Fruit fly (Drosophila melanogaster) whole organism, embryonic: ENCODE data around the gene CG34117.
A peak's percentile ranks its signal among the peaks of the same experiment; 100 is the strongest.

ENCODE experiments used
- Aef1 ChIP-seq: fragments of 200-800 bp; sonication (Bioruptor generic); IDR thresholded peaks from 3 replicates; pipeline ENCODE4 v1.3.6; 2022; ENCODE audit warnings: missing biosample characterization, missing genetic modification characterization
- B-H1 ChIP-seq: fragments of 200-800 bp; sonication (Bioruptor generic); IDR thresholded peaks from 3 replicates; pipeline ENCODE4 v1.3.6; 2022; ENCODE audit warnings: missing biosample characterization, missing genetic modification characterization
- B-H2 ChIP-seq: fragments of 200-800 bp; sonication (Bioruptor generic); optimal IDR thresholded peaks from 2 replicates; lab custom pipeline; 2018; ENCODE audit warnings: missing biosample characterization, mild to moderate bottlenecking, missing genetic modification characterization
- BEAF-32 ChIP-seq: fragments of 200-800 bp; sonication (Bioruptor generic); optimal IDR thresholded peaks from 3 replicates; lab custom pipeline; 2017; ENCODE audit warnings: missing biosample characterization, missing genetic modification characterization, mild to moderate bottlenecking, moderate library complexity, missing genetic modification reagents
- Blimp-1 ChIP-seq: fragments of 200-800 bp; sonication (Bioruptor generic); optimal IDR thresholded peaks from 3 replicates; lab custom pipeline; 2018; ENCODE audit warnings: missing biosample characterization, missing genetic modification characterization, mild to moderate bottlenecking, moderate library complexity, missing genetic modification reagents
- CG10321 ChIP-seq: fragments of 200-800 bp; sonication (Bioruptor generic); IDR thresholded peaks from 2 replicates; pipeline ENCODE4 v1.3.6; 2022; ENCODE audit warnings: missing biosample characterization, missing genetic modification characterization
- CG10543 ChIP-seq: fragments of 200-800 bp; sonication (Bioruptor generic); optimal IDR thresholded peaks from 3 replicates; lab custom pipeline; 2017; ENCODE audit warnings: missing biosample characterization, mild to moderate bottlenecking, missing genetic modification characterization, moderate library complexity
- CG11560 ChIP-seq: fragments of 200-800 bp; sonication (Bioruptor generic); IDR thresholded peaks from 3 replicates; pipeline ENCODE4 v1.3.6; 2022; ENCODE audit warnings: missing biosample characterization, missing genetic modification characterization
- CG1233 ChIP-seq: fragments of 200-800 bp; sonication (Bioruptor generic); optimal IDR thresholded peaks from 4 replicates; lab custom pipeline; 2018; ENCODE audit warnings: missing biosample characterization, mild to moderate bottlenecking, missing genetic modification characterization
- CG12769 ChIP-seq: fragments of 200-800 bp; sonication (Bioruptor generic); optimal IDR thresholded peaks from 2 replicates; lab custom pipeline; 2019; ENCODE audit warnings: missing biosample characterization, mild to moderate bottlenecking, missing genetic modification characterization, moderate library complexity
- CG13624 ChIP-seq: fragments of 200-800 bp; sonication (Bioruptor generic); optimal IDR thresholded peaks from 2 replicates; lab custom pipeline; 2016; ENCODE audit warnings: missing biosample characterization, missing genetic modification characterization
- CG14710 ChIP-seq: fragments of 200-800 bp; sonication (Bioruptor generic); optimal IDR thresholded peaks from 3 replicates; lab custom pipeline; 2019; ENCODE audit warnings: missing biosample characterization, mild to moderate bottlenecking, missing genetic modification characterization, moderate library complexity
- CG2116 ChIP-seq: fragments of 200-800 bp; sonication (Bioruptor generic); optimal IDR thresholded peaks from 3 replicates; lab custom pipeline; 2018; ENCODE audit warnings: missing biosample characterization, mild to moderate bottlenecking, missing genetic modification characterization
- CG31365 ChIP-seq: fragments of 200-800 bp; sonication (Bioruptor generic); optimal IDR thresholded peaks from 2 replicates; lab custom pipeline; 2018; ENCODE audit warnings: missing biosample characterization, mild to moderate bottlenecking, missing genetic modification characterization
- CG4282 ChIP-seq: fragments of 200-800 bp; sonication (Bioruptor generic); optimal IDR thresholded peaks from 2 replicates; lab custom pipeline; 2016; ENCODE audit warnings: missing biosample characterization, missing genetic modification characterization
- CG7963 ChIP-seq: fragments of 200-800 bp; sonication (Bioruptor generic); IDR thresholded peaks from 3 replicates; pipeline ENCODE4 v1.3.6; 2022; ENCODE audit warnings: missing biosample characterization, missing genetic modification characterization; ENCODE audit not compliant: partially characterized antibody
- CG8281 ChIP-seq: fragments of 200-800 bp; sonication (Bioruptor generic); optimal IDR thresholded peaks from 2 replicates; lab custom pipeline; 2018; ENCODE audit warnings: missing biosample characterization, mild to moderate bottlenecking, missing genetic modification characterization, moderate library complexity
- CG8290 ChIP-seq, 3 experiments: fragments of 200-800 bp; sonication (Bioruptor generic); optimal IDR thresholded peaks; 2 replicates each; lab custom pipeline; 2016 to 2019; ENCODE audit warnings: missing biosample characterization in 3 of 3, missing genetic modification characterization in 3 of 3, mild to moderate bottlenecking in 2 of 3, moderate library complexity in 1 of 3
- CG8765 ChIP-seq: fragments of 200-800 bp; sonication (Bioruptor generic); IDR thresholded peaks from 2 replicates; pipeline ENCODE4 v1.3.6; 2022; ENCODE audit warnings: missing biosample characterization, missing genetic modification characterization
- Dll ChIP-seq: fragments of 200-800 bp; sonication (Bioruptor generic); IDR thresholded peaks from 4 replicates; pipeline ENCODE4 v1.3.6; 2022; ENCODE audit warnings: missing biosample characterization, missing genetic modification characterization; ENCODE audit not compliant: partially characterized antibody
- Elba2 ChIP-seq: fragments of 200-800 bp; sonication (Bioruptor generic); optimal IDR thresholded peaks from 3 replicates; lab custom pipeline; 2016; ENCODE audit warnings: missing biosample characterization, missing genetic modification characterization
- Gug ChIP-seq: fragments of 200-800 bp; sonication (Bioruptor generic); IDR thresholded peaks from 4 replicates; pipeline ENCODE4 v1.3.6; 2022; ENCODE audit warnings: missing biosample characterization, missing genetic modification characterization
- HHEX ChIP-seq: fragments of 200-800 bp; sonication (Bioruptor generic); optimal IDR thresholded peaks from 3 replicates; lab custom pipeline; 2017; ENCODE audit warnings: missing biosample characterization, mild to moderate bottlenecking, missing genetic modification characterization, missing genetic modification reagents
- HLH54F ChIP-seq: fragments of 200-800 bp; sonication (Bioruptor generic); optimal IDR thresholded peaks from 3 replicates; lab custom pipeline; 2016; ENCODE audit warnings: missing biosample characterization, missing genetic modification characterization
- Hr3 ChIP-seq: fragments of 200-800 bp; sonication (Bioruptor generic); optimal IDR thresholded peaks from 3 replicates; lab custom pipeline; 2016; ENCODE audit warnings: missing biosample characterization, missing genetic modification characterization
- Lim3 ChIP-seq: fragments of 200-800 bp; sonication (Bioruptor generic); IDR thresholded peaks from 2 replicates; pipeline ENCODE4 v1.3.6; 2022; ENCODE audit warnings: missing biosample characterization, missing genetic modification characterization
- Poxn ChIP-seq: fragments of 200-800 bp; sonication (Bioruptor generic); IDR thresholded peaks from 2 replicates; pipeline ENCODE4 v1.3.6; 2022; ENCODE audit warnings: missing biosample characterization, missing genetic modification characterization
- Xrp1 ChIP-seq: fragments of 200-800 bp; sonication (Bioruptor generic); IDR thresholded peaks from 2 replicates; pipeline ENCODE4 v1.3.6; 2022; ENCODE audit warnings: missing biosample characterization, missing genetic modification characterization
- ac ChIP-seq: fragments of 200-800 bp; sonication (Bioruptor generic); optimal IDR thresholded peaks from 3 replicates; lab custom pipeline; 2017; ENCODE audit warnings: missing biosample characterization, mild to moderate bottlenecking, missing genetic modification characterization
- bigmax ChIP-seq: fragments of 200-800 bp; sonication (Bioruptor generic); optimal IDR thresholded peaks from 2 replicates; lab custom pipeline; 2018; ENCODE audit warnings: missing biosample characterization, mild to moderate bottlenecking, missing genetic modification characterization
- caup ChIP-seq: fragments of 200-800 bp; sonication (Bioruptor generic); optimal IDR thresholded peaks from 3 replicates; lab custom pipeline; 2017; ENCODE audit warnings: missing biosample characterization, mild to moderate bottlenecking, missing genetic modification characterization, moderate library complexity; ENCODE audit not compliant: severe bottlenecking
- chn ChIP-seq: fragments of 200-800 bp; sonication (Bioruptor generic); optimal IDR thresholded peaks from 2 replicates; lab custom pipeline; 2016; ENCODE audit warnings: missing biosample characterization, missing genetic modification characterization
- cwo ChIP-seq: fragments of 200-800 bp; sonication (Bioruptor generic); optimal IDR thresholded peaks from 3 replicates; lab custom pipeline; 2017; ENCODE audit warnings: missing biosample characterization, missing genetic modification characterization, mild to moderate bottlenecking, moderate library complexity, missing genetic modification reagents
- dpn ChIP-seq, 2 experiments: fragments of 200-800 bp; sonication (Bioruptor generic); optimal IDR thresholded peaks; 3 replicates each; lab custom pipeline; 2016; ENCODE audit warnings: missing biosample characterization in 2 of 2, missing genetic modification characterization in 2 of 2
- exex ChIP-seq: fragments of 200-800 bp; sonication (Bioruptor generic); optimal IDR thresholded peaks from 4 replicates; lab custom pipeline; 2018; ENCODE audit warnings: missing biosample characterization, mild to moderate bottlenecking, missing genetic modification characterization, moderate library complexity
- ftz-f1 ChIP-seq: fragments of 200-800 bp; sonication (Bioruptor generic); optimal IDR thresholded peaks from 2 replicates; lab custom pipeline; 2016; ENCODE audit warnings: missing biosample characterization, missing genetic modification characterization
- grn ChIP-seq: fragments of 200-800 bp; sonication (Bioruptor generic); optimal IDR thresholded peaks from 3 replicates; lab custom pipeline; 2017; ENCODE audit warnings: missing biosample characterization, missing genetic modification characterization
- gsb ChIP-seq: fragments of 200-800 bp; sonication (Bioruptor generic); IDR thresholded peaks from 2 replicates; pipeline ENCODE4 v1.3.6; 2022; ENCODE audit warnings: missing biosample characterization, missing genetic modification characterization
- hkb ChIP-seq, 2 experiments: fragments of 200-800 bp in 1 of 2; fragments of >200 bp in 1 of 2; sonication (Bioruptor generic) in 1 of 2; IDR thresholded peaks in 1 of 2; optimal IDR thresholded peaks in 1 of 2; 2 replicates each; pipeline versions ENCODE4 v1.3.6 to Lab custom; 2017 to 2022; ENCODE audit warnings: missing biosample characterization in 1 of 2, missing genetic modification characterization in 1 of 2
- kay ChIP-seq: fragments of 200-800 bp; sonication (Bioruptor generic); optimal IDR thresholded peaks from 2 replicates; lab custom pipeline; 2016; ENCODE audit warnings: missing biosample characterization, missing genetic modification characterization
- mirr ChIP-seq: fragments of 200-800 bp; sonication (Bioruptor generic); optimal IDR thresholded peaks from 3 replicates; lab custom pipeline; 2018; ENCODE audit warnings: missing biosample characterization, mild to moderate bottlenecking, missing genetic modification characterization
- nau ChIP-seq: fragments of 200-800 bp; sonication (Bioruptor generic); optimal IDR thresholded peaks from 3 replicates; lab custom pipeline; 2017; ENCODE audit warnings: missing biosample characterization, mild to moderate bottlenecking, missing genetic modification characterization, missing genetic modification reagents
- nmo ChIP-seq: fragments of 200-800 bp; sonication (Bioruptor generic); optimal IDR thresholded peaks from 2 replicates; lab custom pipeline; 2018; ENCODE audit warnings: missing biosample characterization, mild to moderate bottlenecking, missing genetic modification characterization, moderate library complexity
- oc ChIP-seq: fragments of 200-800 bp; sonication (Bioruptor generic); optimal IDR thresholded peaks from 2 replicates; lab custom pipeline; 2018; ENCODE audit warnings: missing biosample characterization, mild to moderate bottlenecking, missing genetic modification characterization, moderate library complexity
- sima ChIP-seq: fragments of 200-800 bp; sonication (Bioruptor generic); optimal IDR thresholded peaks from 2 replicates; lab custom pipeline; 2016; ENCODE audit warnings: missing biosample characterization, missing genetic modification characterization
- sug ChIP-seq: fragments of 200-800 bp; optimal IDR thresholded peaks from 2 replicates; lab custom pipeline; 2019; ENCODE audit warnings: missing biosample characterization, mild to moderate bottlenecking, missing genetic modification characterization, moderate library complexity
- usp ChIP-seq: fragments of >200 bp; optimal IDR thresholded peaks from 2 replicates; lab custom pipeline; 2017; ENCODE audit warnings: missing biosample characterization, missing genetic modification characterization
- zen2 ChIP-seq: fragments of 200-800 bp; sonication (Bioruptor generic); IDR thresholded peaks from 3 replicates; pipeline ENCODE4 v1.3.6; 2022; ENCODE audit warnings: missing biosample characterization, missing genetic modification characterization; ENCODE audit not compliant: partially characterized antibody

Gene CG34117

dm6 chr3R:9393542-9394025 is 6.3 kb downstream of the CG34117 start (continued):
- peak; percentile 39; the same call in 1 of the 4 replicates for TF ChIP-seq Gug (GFP tag; lab: Robert Waterston, UW)
- TF ChIP-seq CG8281 (tag; lab: Kevin White, UChicago), result peak; percentile 43
- TF ChIP-seq CG4282 (GFP tag; lab: Kevin White, UChicago), result no peak
- TF ChIP-seq Blimp-1, result peak; percentile 81
- no peak for TF ChIP-seq CG13624 (GFP tag; lab: Kevin White, UChicago)
- no peak for TF ChIP-seq Lim3 (GFP tag; lab: Robert Waterston, UW)
- no peak for TF ChIP-seq CG11560
- peak; percentile 66 for TF ChIP-seq oc
- TF ChIP-seq Hr3, result peak; percentile 38
- no peak for TF ChIP-seq CG10543 (GFP tag; lab: Kevin White, UChicago)
- no peak for TF ChIP-seq Poxn (GFP tag; lab: Robert Waterston, UW)
- TF ChIP-seq B-H2, result no peak
- no peak for TF ChIP-seq zen2 (GFP tag; lab: Robert Waterston, UW)
- no peak for TF ChIP-seq usp (GFP tag; lab: Kevin White, UChicago)
- peak; percentile 36; the same call in 1 of the 2 replicates for TF ChIP-seq CG10321 (GFP tag; lab: Robert Waterston, UW)
- TF ChIP-seq exex (tag; lab: Kevin White, UChicago), result peak; percentile 4
- no peak for TF ChIP-seq CG7963 (GFP tag; lab: Robert Waterston, UW)
- peak; percentile 48 for TF ChIP-seq grn
- TF ChIP-seq kay (GFP tag; lab: Kevin White, UChicago), result peak; percentile 33
- TF ChIP-seq gsb (GFP tag; lab: Robert Waterston, UW), result peak; percentile 38; the same call in 1 of the 2 replicates
- TF ChIP-seq CG1233 (GFP tag; lab: Kevin White, UChicago), result peak; percentile 80
- TF ChIP-seq Aef1, result no peak
- peak; percentile 65 for TF ChIP-seq nau (GFP tag; lab: Kevin White, UChicago)
- no peak for TF ChIP-seq hkb (optimal IDR thresholded peaks at IDR 0.05; lab: Kevin White, UChicago)
- TF ChIP-seq hkb (GFP tag; IDR thresholded peaks at IDR 0.05; lab: Robert Waterston, UW), result peak; percentile 75
- peak; percentile 46 for TF ChIP-seq CG31365 (tag; lab: Kevin White, UChicago)
- peak; percentile 44 for TF ChIP-seq cwo (GFP tag; lab: Kevin White, UChicago)
- peak; percentile 39 for TF ChIP-seq CG8290 (GFP tag; optimal IDR thresholded peaks at IDR 0.05; lab: Kevin White, UChicago)
- TF ChIP-seq CG8290 (tag; optimal IDR thresholded peaks at IDR 0.05; lab: Kevin White, UChicago), result peak; percentile 81 to 84
- no peak; the same call in 2 of the 3 replicates for TF ChIP-seq B-H1
- peak; percentile 11 to 66 for TF ChIP-seq dpn (GFP tag; optimal IDR thresholded peaks at IDR 0.05; lab: Kevin White, UChicago)
- TF ChIP-seq caup (GFP tag; lab: Kevin White, UChicago), result peak; percentile 78
- no peak for TF ChIP-seq sima (GFP tag; lab: Kevin White, UChicago)
- TF ChIP-seq CG2116, result peak; percentile 46
- TF ChIP-seq CG12769, result peak; percentile 84
- no peak for TF ChIP-seq HLH54F (GFP tag; lab: Kevin White, UChicago)
- TF ChIP-seq bigmax (GFP tag; lab: Kevin White, UChicago), result no peak
- TF ChIP-seq BEAF-32, result no peak
- peak; percentile 84 for TF ChIP-seq ac (GFP tag; lab: Kevin White, UChicago)
- no peak; the same call in 1 of the 2 replicates for TF ChIP-seq CG8765 (GFP tag; lab: Robert Waterston, UW)
- TF ChIP-seq Xrp1 (GFP tag; lab: Robert Waterston, UW), result peak; percentile 92
- TF ChIP-seq Elba2 (GFP tag; lab: Kevin White, UChicago), result no peak
- TF ChIP-seq chn (GFP tag; lab: Kevin White, UChicago), result peak; percentile 33
- TF ChIP-seq HHEX (GFP tag; lab: Kevin White, UChicago), result peak; percentile 56
- peak; percentile 85 for TF ChIP-seq CG14710 (tag; lab: Kevin White, UChicago)
- TF ChIP-seq nmo (GFP tag; lab: Kevin White, UChicago), result peak; percentile 78
- no peak for TF ChIP-seq ftz-f1 (GFP tag; lab: Kevin White, UChicago)
- TF ChIP-seq mirr, result peak; percentile 72
- no peak for TF ChIP-seq sug (tag; lab: Kevin White, UChicago)
- no peak for TF ChIP-seq Dll (GFP tag; lab: Robert Waterston, UW)
